Worm (Caenorhabditis elegans) whole organism, L2 larva: ENCODE data around the gene fbxa-201.

Source experiments
- R02D3.7 ChIP-seq: fragments of 150-350 bp; optimal IDR thresholded peaks from 2 replicates; lab custom pipeline; 2014; ENCODE audit warnings: missing biosample characterization, missing genetic modification characterization
- alr-1 ChIP-seq: fragments of 150-350 bp; optimal IDR thresholded peaks from 2 replicates; lab custom pipeline; 2014; ENCODE audit warnings: missing biosample characterization, missing genetic modification characterization
- ama-1 ChIP-seq: fragments of 150-350 bp; optimal IDR thresholded peaks from 2 replicates; lab custom pipeline; 2018; ENCODE audit warnings: inconsistent platforms
- blmp-1 ChIP-seq: sonication (generic microtip); optimal IDR thresholded peaks from 2 replicates; lab custom pipeline; 2017; ENCODE audit warnings: missing genetic modification characterization, mild to moderate bottlenecking, missing compliant biosample characterization, antibody characterized with exemption, moderate library complexity; ENCODE audit not compliant: insufficient read depth
- ceh-16 ChIP-seq: fragments of 150-350 bp; optimal IDR thresholded peaks from 2 replicates; lab custom pipeline; 2014; ENCODE audit warnings: missing biosample characterization, missing genetic modification characterization
- ceh-82 ChIP-seq: fragments of 150-350 bp; optimal IDR thresholded peaks from 2 replicates; lab custom pipeline; 2014; ENCODE audit warnings: missing biosample characterization, missing genetic modification characterization
- crh-2 ChIP-seq: sonication (generic microtip); optimal IDR thresholded peaks from 2 replicates; lab custom pipeline; 2017; ENCODE audit warnings: missing biosample characterization, missing genetic modification characterization
- egl-27 ChIP-seq: sonication (generic microtip); optimal IDR thresholded peaks from 3 replicates; lab custom pipeline; 2017; ENCODE audit warnings: missing biosample characterization, missing genetic modification reagents, missing genetic modification characterization
- elt-1 ChIP-seq: fragments of 150-350 bp; optimal IDR thresholded peaks from 2 replicates; lab custom pipeline; 2014; ENCODE audit warnings: missing biosample characterization, missing genetic modification characterization
- elt-3 ChIP-seq: sonication (generic microtip); optimal IDR thresholded peaks from 2 replicates; lab custom pipeline; 2017; ENCODE audit warnings: missing biosample characterization, missing genetic modification characterization
- fos-1 ChIP-seq: fragments of 150-350 bp; optimal IDR thresholded peaks from 2 replicates; lab custom pipeline; 2014; ENCODE audit warnings: missing biosample characterization, missing genetic modification characterization
- gmeb-1 ChIP-seq: fragments of 150-350 bp; optimal IDR thresholded peaks from 2 replicates; lab custom pipeline; 2014; ENCODE audit warnings: missing biosample characterization, missing genetic modification characterization
- lin-13 ChIP-seq: fragments of 150-350 bp; optimal IDR thresholded peaks from 2 replicates; lab custom pipeline; 2014; ENCODE audit warnings: missing biosample characterization, missing genetic modification reagents, missing genetic modification characterization
- lin-39 ChIP-seq: fragments of 150-350 bp; optimal IDR thresholded peaks from 2 replicates; lab custom pipeline; 2014; ENCODE audit warnings: missing biosample characterization, missing genetic modification reagents, missing genetic modification characterization
- mdl-1 ChIP-seq, 2 experiments: fragments of 150-350 bp in 1 of 2; sonication (generic microtip) in 1 of 2; optimal IDR thresholded peaks; 2 replicates each; lab custom pipeline; 2017; ENCODE audit warnings: missing biosample characterization in 2 of 2, missing genetic modification characterization in 2 of 2
- nhr-10 ChIP-seq: sonication (generic microtip); optimal IDR thresholded peaks from 2 replicates; lab custom pipeline; 2017; ENCODE audit warnings: missing biosample characterization, missing genetic modification characterization
- nhr-11 ChIP-seq: fragments of 150-350 bp; optimal IDR thresholded peaks from 2 replicates; lab custom pipeline; 2014; ENCODE audit warnings: missing biosample characterization, missing genetic modification characterization
- nhr-12 ChIP-seq: fragments of 150-350 bp; optimal IDR thresholded peaks from 2 replicates; lab custom pipeline; 2014; ENCODE audit warnings: missing biosample characterization, missing genetic modification characterization
- nhr-21 ChIP-seq: fragments of 150-350 bp; optimal IDR thresholded peaks from 2 replicates; lab custom pipeline; 2014; ENCODE audit warnings: missing biosample characterization, missing genetic modification characterization
- nhr-237 ChIP-seq: fragments of 150-350 bp; optimal IDR thresholded peaks from 2 replicates; lab custom pipeline; 2014; ENCODE audit warnings: missing biosample characterization, missing genetic modification characterization
- nhr-25 ChIP-seq: fragments of 150-350 bp; sonication (generic microtip); optimal IDR thresholded peaks from 3 replicates; lab custom pipeline; 2014; ENCODE audit warnings: missing biosample characterization, missing genetic modification characterization
- sma-3 ChIP-seq: sonication (generic microtip); optimal IDR thresholded peaks from 2 replicates; lab custom pipeline; 2016; ENCODE audit warnings: missing genetic modification reagents, missing genetic modification characterization, missing compliant biosample characterization
- sma-9 ChIP-seq, 2 experiments: fragments of 150-350 bp in 1 of 2; sonication (generic microtip) in 1 of 2; optimal IDR thresholded peaks; 2 replicates each; lab custom pipeline; 2014 to 2016; ENCODE audit warnings: missing genetic modification characterization in 2 of 2, mild to moderate bottlenecking in 1 of 2, missing biosample characterization in 1 of 2, missing compliant biosample characterization in 1 of 2, missing genetic modification reagents in 1 of 2, moderate library complexity in 1 of 2
- unc-39 ChIP-seq: fragments of 150-350 bp; optimal IDR thresholded peaks from 2 replicates; lab custom pipeline; 2014; ENCODE audit warnings: missing biosample characterization, missing genetic modification characterization
- unc-62 ChIP-seq: fragments of 150-350 bp; optimal IDR thresholded peaks from 2 replicates; lab custom pipeline; 2014; ENCODE audit warnings: missing biosample characterization, missing genetic modification reagents, missing genetic modification characterization
- zag-1 ChIP-seq: fragments of 150-350 bp; optimal IDR thresholded peaks from 2 replicates; lab custom pipeline; 2014; ENCODE audit warnings: missing biosample characterization, missing genetic modification characterization
- ztf-4 ChIP-seq: fragments of 150-350 bp; optimal IDR thresholded peaks from 2 replicates; lab custom pipeline; 2014; ENCODE audit warnings: missing biosample characterization, missing genetic modification characterization

The fbxa-201 gene

ce11 chrV:1975049-1975448, at the start of gene fbxa-201:
fbxa-201 (plus strand) TSS chrV:1975349.
- TF ChIP-seq mdl-1 (tag; optimal IDR thresholded peaks at IDR 0.05; lab: Kevin White, UChicago) (no peak), ztf-4 (tag; lab: Kevin White, UChicago) (no peak), ceh-16 (tag; lab: Kevin White, UChicago) (no peak), lin-39 (no peak), nhr-237 (no peak)
- TF ChIP-seq, all 48 proteins: peak for 0

ce11 chrV:1925487-1925886, 49.7 kb upstream of the fbxa-201 start, which contains the start of gene T06A1.1:
T06A1.1 (minus strand) TSS chrV:1925587.
- TF ChIP-seq alr-1 = no peak
- TF ChIP-seq ceh-16 (tag; lab: Kevin White, UChicago) = no peak

- TF ChIP-seq fos-1 (tag; lab: Kevin White, UChicago) (peak; percentile 84), nhr-25 (tag; lab: Kevin White, UChicago) (no peak), blmp-1 (tag; lab: Kevin White, UChicago) (no peak), nhr-11 (no peak), elt-3 (tag; lab: Kevin White, UChicago) (no peak), sma-9 (GFP tag; optimal IDR thresholded peaks at IDR 0.05; lab: Kevin White, UChicago) (peak; percentile 45), sma-9 (tag; optimal IDR thresholded peaks at IDR 0.05; lab: Kevin White, UChicago) (no peak), egl-27 (tag; lab: Kevin White, UChicago) (no peak)
Measured at ce11 chrV:1927015-1927414, 48.1 kb upstream of the fbxa-201 start, which contains the start of gene T06A1.5. T06A1.5 (plus strand) TSS chrV:1927223.

- TF ChIP-seq ama-1 (lab: Kevin White, UChicago) (no peak), elt-1 (no peak), R02D3.7 (tag; lab: Kevin White, UChicago) (no peak), nhr-10 (no peak), sma-3 (GFP tag; lab: Kevin White, UChicago) (no peak)
- TF ChIP-seq, all 48 proteins: peak for 0
Measured at ce11 chrV:1928473-1928872, 46.7 kb upstream of the fbxa-201 start.

- TF ChIP-seq elt-3 (tag; lab: Kevin White, UChicago) (no peak), lin-13 (GFP tag; lab: Kevin White, UChicago) (no peak), crh-2 (no peak), gmeb-1 (tag; lab: Kevin White, UChicago) (no peak), unc-39 (tag; lab: Kevin White, UChicago) (no peak), fos-1 (tag; lab: Kevin White, UChicago) (no peak), unc-62 (GFP tag; lab: Kevin White, UChicago) (no peak), ceh-82 (no peak)
Measured at ce11 chrV:1935494-1935893, 39.7 kb upstream of the fbxa-201 start.

- no peak for TF ChIP-seq mdl-1 (tag; optimal IDR thresholded peaks at IDR 0.05; lab: Kevin White, UChicago)
- TF ChIP-seq sma-3 (GFP tag; lab: Kevin White, UChicago) = no peak
- TF ChIP-seq R02D3.7 (tag; lab: Kevin White, UChicago) = no peak
- TF ChIP-seq nhr-11 = no peak
- no peak for TF ChIP-seq nhr-21 (tag; lab: Kevin White, UChicago)
- no peak for TF ChIP-seq zag-1 (tag; lab: Kevin White, UChicago)
- no peak for TF ChIP-seq alr-1
- no peak for TF ChIP-seq nhr-12 (tag; lab: Kevin White, UChicago)
- no peak for TF ChIP-seq ztf-4 (tag; lab: Kevin White, UChicago)
- no peak for TF ChIP-seq gmeb-1 (tag; lab: Kevin White, UChicago)
- TF ChIP-seq nhr-10 = no peak
- no peak for TF ChIP-seq sma-9 (GFP tag; optimal IDR thresholded peaks at IDR 0.05; lab: Kevin White, UChicago)
- TF ChIP-seq sma-9 (tag; optimal IDR thresholded peaks at IDR 0.05; lab: Kevin White, UChicago) = no peak
- TF ChIP-seq egl-27 (tag; lab: Kevin White, UChicago) = no peak
- no peak for TF ChIP-seq ceh-16 (tag; lab: Kevin White, UChicago)
- no peak for TF ChIP-seq unc-62 (GFP tag; lab: Kevin White, UChicago)
- no peak for TF ChIP-seq blmp-1 (tag; lab: Kevin White, UChicago)
Measured at ce11 chrV:1937963-1938362, 37.2 kb upstream of the fbxa-201 start, which contains the start of gene glb-25. glb-25 (plus strand) TSS chrV:1938263.
